Fruit fly (Drosophila melanogaster) whole organism, pupa: ENCODE data around the gene NP15.6.

Experiments used
- CG15710 ChIP-seq: fragments of 200-800 bp; sonication (Bioruptor generic); optimal IDR thresholded peaks from 2 replicates; lab custom pipeline; 2018; ENCODE audit warnings: missing biosample characterization, mild to moderate bottlenecking, missing genetic modification characterization, moderate library complexity
- EcR ChIP-seq: fragments of 200-800 bp; sonication (Bioruptor generic); optimal IDR thresholded peaks from 3 replicates; lab custom pipeline; 2019; ENCODE audit warnings: missing biosample characterization, missing genetic modification characterization, mild to moderate bottlenecking, moderate library complexity, missing genetic modification reagents
- Pif1B ChIP-seq: fragments of 200-800 bp; sonication (Bioruptor generic); optimal IDR thresholded peaks from 3 replicates; lab custom pipeline; 2016; ENCODE audit warnings: missing biosample characterization, missing genetic modification characterization
- Snoo ChIP-seq: fragments of 200-800 bp; sonication (Bioruptor generic); optimal IDR thresholded peaks from 3 replicates; lab custom pipeline; 2017; ENCODE audit warnings: missing biosample characterization, mild to moderate bottlenecking, missing genetic modification characterization, inconsistent platforms
- fd96Ca ChIP-seq: fragments of 200-800 bp; sonication (Bioruptor generic); IDR thresholded peaks from 3 replicates; pipeline ENCODE4 v1.3.6; 2022; ENCODE audit warnings: missing biosample characterization, missing genetic modification characterization

DNA sequence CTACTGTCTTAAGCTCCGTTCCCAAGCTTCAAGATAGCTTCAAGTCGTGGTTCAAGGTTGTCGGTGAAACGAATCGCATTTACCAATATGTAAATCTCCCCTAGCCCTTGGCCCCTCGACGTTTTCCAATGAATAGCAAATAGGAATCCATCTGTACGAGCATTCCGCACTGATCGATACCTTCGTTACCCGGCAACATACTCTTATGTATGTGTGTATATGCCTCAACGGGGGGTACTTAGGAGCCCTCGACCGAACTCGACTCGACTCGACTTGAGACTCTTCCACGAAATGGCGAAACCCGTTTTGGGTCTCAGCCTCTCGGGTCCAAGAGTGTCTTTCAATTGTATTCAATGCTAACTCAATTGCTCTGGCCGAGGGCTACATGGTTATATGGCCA is 25.5 kb upstream of the NP15.6 start:
- no peak for TF ChIP-seq Snoo
- TF ChIP-seq EcR (GFP tag; lab: Kevin White, UChicago): peak; percentile 61
- TF ChIP-seq Pif1B (GFP tag; lab: Kevin White, UChicago): no peak
- no peak for TF ChIP-seq CG15710 (tag; lab: Kevin White, UChicago)
- no peak for TF ChIP-seq fd96Ca
